Fruit fly (Drosophila melanogaster): ENCODE measurements around the gene CG7694.
A peak's percentile ranks its signal among the peaks of the same experiment; 100 is the strongest.

Gene CG7694

dm6 chr3R:18583881-18584545 lies 11.1 kb downstream of the CG7694 start:
- TF ChIP-seq cic (GFP tag; optimal IDR thresholded peaks at IDR 0.05) (peak; percentile 84), Mnt (GFP tag; optimal IDR thresholded peaks at IDR 0.05) (peak; percentile 87), CG5204 (GFP tag; optimal IDR thresholded peaks at IDR 0.05) (peak; percentile 89), cnc (optimal IDR thresholded peaks at IDR 0.05) (no peak), pad (GFP tag; optimal IDR thresholded peaks at IDR 0.05) (peak; percentile 83), toe (GFP tag; optimal IDR thresholded peaks at IDR 0.05) (peak; percentile 83), CG33017 (tag; optimal IDR thresholded peaks at IDR 0.05) (peak; percentile 91), CG7101 (tag; optimal IDR thresholded peaks at IDR 0.05) (peak; percentile 89), ovo (GFP tag; optimal IDR thresholded peaks at IDR 0.05) (peak; percentile 95), tj (GFP tag; optimal IDR thresholded peaks at IDR 0.05) (peak; percentile 64), CG12768 (GFP tag; optimal IDR thresholded peaks at IDR 0.05) (peak; percentile 94), Crg-1 (GFP tag; optimal IDR thresholded peaks at IDR 0.05) (peak; percentile 94), bab1 (GFP tag; optimal IDR thresholded peaks at IDR 0.05) (peak; percentile 88), CG14711 (tag; optimal IDR thresholded peaks at IDR 0.05) (peak; percentile 82), CG11617 (GFP tag; optimal IDR thresholded peaks at IDR 0.05) (peak; percentile 93), Hr96 (GFP tag; optimal IDR thresholded peaks at IDR 0.05) (peak; percentile 48), kay (GFP tag; ENCODE audit: borderline replicate concordance) (peak; percentile 92), Clk (GFP tag; optimal IDR thresholded peaks at IDR 0.05) (peak; percentile 82), CG1620 (GFP tag; optimal IDR thresholded peaks at IDR 0.05) (peak; percentile 82), CG7045 (GFP tag; optimal IDR thresholded peaks at IDR 0.05) (peak; percentile 87)

DNA sequence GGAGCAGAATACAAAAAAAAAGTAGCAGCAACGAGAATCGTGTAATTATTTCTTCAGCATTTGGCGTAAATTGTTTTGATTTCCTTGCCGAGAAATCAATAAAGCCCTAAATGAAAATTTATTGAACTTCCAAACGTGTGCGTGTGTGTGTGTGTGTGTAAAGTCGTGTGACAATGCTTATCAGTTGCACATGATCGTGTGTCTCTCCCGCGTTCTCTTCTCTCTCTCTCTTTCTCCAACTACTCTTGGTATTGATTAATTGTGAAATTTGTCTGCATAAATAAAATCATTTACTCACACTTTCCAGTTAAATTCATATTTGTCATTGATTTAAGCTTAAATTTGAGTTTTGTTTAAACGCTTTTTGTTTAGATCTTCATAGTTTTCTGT lies 11.7 kb downstream of the CG7694 start:
- no peak for TF ChIP-seq tj (GFP tag; optimal IDR thresholded peaks at IDR 0.05)
- TF ChIP-seq kay (GFP tag; ENCODE audit: borderline replicate concordance) = no peak
- TF ChIP-seq CG33017 (tag; optimal IDR thresholded peaks at IDR 0.05) = no peak
- TF ChIP-seq CG11617 (GFP tag; optimal IDR thresholded peaks at IDR 0.05) = no peak

dm6 chr3R:18585259-18585858 lies 12.5 kb downstream of the CG7694 start:
- TF ChIP-seq ovo (GFP tag; optimal IDR thresholded peaks at IDR 0.05) (no peak), CG7045 (GFP tag; optimal IDR thresholded peaks at IDR 0.05) (peak; percentile 2), CG11617 (GFP tag; optimal IDR thresholded peaks at IDR 0.05) (peak; percentile 25), bab1 (GFP tag; optimal IDR thresholded peaks at IDR 0.05) (peak; percentile 28), Hr96 (GFP tag; optimal IDR thresholded peaks at IDR 0.05) (no peak), CG7101 (tag; optimal IDR thresholded peaks at IDR 0.05) (peak; percentile 31), Clk (GFP tag; optimal IDR thresholded peaks at IDR 0.05) (no peak), tj (GFP tag; optimal IDR thresholded peaks at IDR 0.05) (no peak), CG5204 (GFP tag; optimal IDR thresholded peaks at IDR 0.05) (no peak), Crg-1 (GFP tag; optimal IDR thresholded peaks at IDR 0.05) (no peak), cic (GFP tag; optimal IDR thresholded peaks at IDR 0.05) (no peak), Mnt (GFP tag; optimal IDR thresholded peaks at IDR 0.05) (peak; percentile 47), CG14711 (tag; optimal IDR thresholded peaks at IDR 0.05) (no peak), cnc (optimal IDR thresholded peaks at IDR 0.05) (no peak), CG12768 (GFP tag; optimal IDR thresholded peaks at IDR 0.05) (no peak), CG1620 (GFP tag; optimal IDR thresholded peaks at IDR 0.05) (no peak), CG33017 (tag; optimal IDR thresholded peaks at IDR 0.05) (peak; percentile 35), toe (GFP tag; optimal IDR thresholded peaks at IDR 0.05) (no peak), pad (GFP tag; optimal IDR thresholded peaks at IDR 0.05) (no peak), kay (GFP tag; ENCODE audit: borderline replicate concordance) (peak; percentile 79)

- TF ChIP-seq cnc (optimal IDR thresholded peaks at IDR 0.05) = no peak
- no peak for TF ChIP-seq CG14711 (tag; optimal IDR thresholded peaks at IDR 0.05)
- no peak for TF ChIP-seq bab1 (GFP tag; optimal IDR thresholded peaks at IDR 0.05)
- TF ChIP-seq ovo (GFP tag; optimal IDR thresholded peaks at IDR 0.05) = peak; percentile 18
- no peak for TF ChIP-seq CG5204 (GFP tag; optimal IDR thresholded peaks at IDR 0.05)
- TF ChIP-seq Clk (GFP tag; optimal IDR thresholded peaks at IDR 0.05) = no peak
- TF ChIP-seq CG12768 (GFP tag; optimal IDR thresholded peaks at IDR 0.05) = no peak
- TF ChIP-seq Mnt (GFP tag; optimal IDR thresholded peaks at IDR 0.05) = no peak
- peak; percentile 3 for TF ChIP-seq pad (GFP tag; optimal IDR thresholded peaks at IDR 0.05)
- TF ChIP-seq CG7045 (GFP tag; optimal IDR thresholded peaks at IDR 0.05) = no peak
- no peak for TF ChIP-seq Crg-1 (GFP tag; optimal IDR thresholded peaks at IDR 0.05)
- no peak for TF ChIP-seq CG33017 (tag; optimal IDR thresholded peaks at IDR 0.05)
- no peak for TF ChIP-seq kay (GFP tag; ENCODE audit: borderline replicate concordance)
- no peak for TF ChIP-seq tj (GFP tag; optimal IDR thresholded peaks at IDR 0.05)
- TF ChIP-seq cic (GFP tag; optimal IDR thresholded peaks at IDR 0.05) = no peak
- TF ChIP-seq toe (GFP tag; optimal IDR thresholded peaks at IDR 0.05) = no peak
- TF ChIP-seq CG11617 (GFP tag; optimal IDR thresholded peaks at IDR 0.05) = no peak
Measured at dm6 chr3R:18590754-18591153, 17.9 kb downstream of the CG7694 start, which contains the start of gene qin. Gene qin, plus strand, starts transcription at chr3R:18591027.

DNA sequence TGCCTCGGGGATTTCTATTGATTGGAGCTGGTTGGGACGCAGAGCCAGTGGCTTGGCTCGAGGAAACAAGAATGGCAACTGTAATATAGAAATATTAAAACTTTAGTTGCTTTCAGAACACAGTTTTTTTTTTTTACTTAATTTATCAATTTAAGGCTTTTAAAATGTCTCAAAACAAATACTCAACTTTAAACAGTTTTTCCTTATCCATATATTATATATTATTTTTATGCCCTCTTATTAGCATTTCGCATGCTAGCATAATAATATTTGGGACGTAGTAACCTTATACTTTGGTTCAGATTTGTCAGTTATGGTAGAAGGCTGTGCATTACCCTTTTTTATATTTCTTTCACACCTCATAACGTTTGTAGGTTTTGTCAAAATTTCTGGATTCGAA lies 25.5 kb downstream of the CG7694 start, which contains the start of gene Tssk:
TSS of gene Tssk (plus strand) at position 301 of the 400 bp plus-strand sequence.
- TF ChIP-seq CG5204 (GFP tag; optimal IDR thresholded peaks at IDR 0.05) (no peak), cnc (optimal IDR thresholded peaks at IDR 0.05) (no peak), cic (GFP tag; optimal IDR thresholded peaks at IDR 0.05) (no peak), tj (GFP tag; optimal IDR thresholded peaks at IDR 0.05) (no peak), Mnt (GFP tag; optimal IDR thresholded peaks at IDR 0.05) (no peak), CG1620 (GFP tag; optimal IDR thresholded peaks at IDR 0.05) (no peak), CG7045 (GFP tag; optimal IDR thresholded peaks at IDR 0.05) (no peak), CG33017 (tag; optimal IDR thresholded peaks at IDR 0.05) (no peak), toe (GFP tag; optimal IDR thresholded peaks at IDR 0.05) (no peak), CG11617 (GFP tag; optimal IDR thresholded peaks at IDR 0.05) (no peak), Hr96 (GFP tag; optimal IDR thresholded peaks at IDR 0.05) (no peak), kay (GFP tag; ENCODE audit: borderline replicate concordance) (no peak)

Data from whole organism, adult.